In genomic region chr3R:8652731-8653130, dm6 we compare ENCODE assay signal across 5 fruit fly cellular contexts.
TF ChIP-seq lines count a peak whose summit lies in the region.

Sys1 (plus strand) TSS chr3R:8652821.
Dhod (minus strand) TSS chr3R:8652916.

- TF ChIP-seq CTCF in whole organism, embryonic (GFP tag; optimal IDR thresholded peaks at IDR 0.05; lab: Kevin White, UChicago): peak; percentile 13

TF ChIP-seq in whole organism, adult, 20 proteins besides CTCF, POLR2A, EP300 and RAD21 (continues in another document):
- TF ChIP-seq CG7045 (GFP tag; optimal IDR thresholded peaks at IDR 0.05; lab: Kevin White, UChicago) (peak; percentile 49), toe (GFP tag; optimal IDR thresholded peaks at IDR 0.05; lab: Kevin White, UChicago) (peak; percentile 84), bab1 (GFP tag; optimal IDR thresholded peaks at IDR 0.05; lab: Kevin White, UChicago) (peak; percentile 89), cnc (optimal IDR thresholded peaks at IDR 0.05; lab: Kevin White, UChicago) (no peak), CG7101 (tag; optimal IDR thresholded peaks at IDR 0.05; lab: Kevin White, UChicago) (peak; percentile 74), CG11617 (GFP tag; optimal IDR thresholded peaks at IDR 0.05; lab: Kevin White, UChicago) (peak; percentile 75), kay (GFP tag; lab: Kevin White, UChicago; ENCODE audit: borderline replicate concordance) (no peak), ovo (GFP tag; optimal IDR thresholded peaks at IDR 0.05; lab: Kevin White, UChicago) (peak; percentile 19), CG14711 (tag; optimal IDR thresholded peaks at IDR 0.05; lab: Kevin White, UChicago) (peak; percentile 81), pad (GFP tag; optimal IDR thresholded peaks at IDR 0.05; lab: Kevin White, UChicago) (peak; percentile 47), CG12768 (GFP tag; optimal IDR thresholded peaks at IDR 0.05; lab: Kevin White, UChicago) (peak; percentile 71), cic (GFP tag; optimal IDR thresholded peaks at IDR 0.05; lab: Kevin White, UChicago) (peak; percentile 9), CG5204 (GFP tag; optimal IDR thresholded peaks at IDR 0.05; lab: Kevin White, UChicago) (no peak), CG33017 (tag; optimal IDR thresholded peaks at IDR 0.05; lab: Kevin White, UChicago) (peak; percentile 54), Crg-1 (GFP tag; optimal IDR thresholded peaks at IDR 0.05; lab: Kevin White, UChicago) (peak; percentile 79), tj (GFP tag; optimal IDR thresholded peaks at IDR 0.05; lab: Kevin White, UChicago) (peak; percentile 46), Clk (GFP tag; optimal IDR thresholded peaks at IDR 0.05; lab: Kevin White, UChicago) (peak; percentile 16), Hr96 (GFP tag; optimal IDR thresholded peaks at IDR 0.05; lab: Kevin White, UChicago) (peak; percentile 76)

TF ChIP-seq in whole organism, embryonic, 481 proteins besides CTCF, POLR2A, EP300 and RAD21 (continues in another document):
- TF ChIP-seq CG11723 (GFP tag; optimal IDR thresholded peaks at IDR 0.05; lab: Kevin White, UChicago) (peak; percentile 24), emc (GFP tag; optimal IDR thresholded peaks at IDR 0.05; lab: Kevin White, UChicago) (peak; percentile 29), z (GFP tag; IDR thresholded peaks at IDR 0.05; lab: Robert Waterston, UW) (no peak), gce (GFP tag; IDR thresholded peaks at IDR 0.05; lab: Robert Waterston, UW) (0 out of 3 replicates have a peak, but pooled peaks have one; percentile 40), CG7928 (GFP tag; optimal IDR thresholded peaks at IDR 0.05; lab: Kevin White, UChicago) (peak; percentile 69), bcd (GFP tag; optimal IDR thresholded peaks at IDR 0.05; lab: Kevin White, UChicago) (peak; percentile 39), CG34224 (GFP tag; IDR thresholded peaks at IDR 0.05; lab: Robert Waterston, UW; ENCODE audit: partially characterized antibody) (peak; percentile 94), E2f2 (GFP tag; IDR thresholded peaks at IDR 0.05; lab: Robert Waterston, UW) (no peak; the same call in 1 of the 2 replicates), CG11093 (GFP tag; IDR thresholded peaks at IDR 0.05; lab: Robert Waterston, UW) (0 out of 3 replicates have a peak, but pooled peaks have one; percentile 40), CG10267 (tag; optimal IDR thresholded peaks at IDR 0.05; lab: Kevin White, UChicago) (peak; percentile 71), lilli (GFP tag; optimal IDR thresholded peaks at IDR 0.05; lab: Kevin White, UChicago) (peak; percentile 89), CrebB (tag; optimal IDR thresholded peaks at IDR 0.05; lab: Kevin White, UChicago) (no peak), Awh (GFP tag; IDR thresholded peaks at IDR 0.05; lab: Robert Waterston, UW) (0 out of 2 replicates have a peak, but pooled peaks have one; percentile 48), Mad (GFP tag; optimal IDR thresholded peaks at IDR 0.05; lab: Kevin White, UChicago) (peak; percentile 48), CG10565 (GFP tag; optimal IDR thresholded peaks at IDR 0.05; lab: Kevin White, UChicago) (no peak), tio (GFP tag; optimal IDR thresholded peaks at IDR 0.05; lab: Kevin White, UChicago) (no peak), gcm (GFP tag; optimal IDR thresholded peaks at IDR 0.05; lab: Kevin White, UChicago) (no peak), Hr39 (optimal IDR thresholded peaks at IDR 0.05; lab: Kevin White, UChicago) (no peak)

TF ChIP-seq in whole organism, prepupa, 60 proteins besides CTCF, POLR2A, EP300 and RAD21 (continues in another document):
- no peak for TF ChIP-seq CG6276 (GFP tag; optimal IDR thresholded peaks at IDR 0.05; lab: Kevin White, UChicago)
- TF ChIP-seq Eip75B (GFP tag; optimal IDR thresholded peaks at IDR 0.05; lab: Kevin White, UChicago): peak; percentile 75
- no peak for TF ChIP-seq spab (GFP tag; optimal IDR thresholded peaks at IDR 0.05; lab: Kevin White, UChicago)
- no peak for TF ChIP-seq CG9139 (GFP tag; optimal IDR thresholded peaks at IDR 0.05; lab: Kevin White, UChicago)
- TF ChIP-seq CG8319 (GFP tag; optimal IDR thresholded peaks at IDR 0.05; lab: Kevin White, UChicago): peak; percentile 74
- peak; percentile 53; the same call in 1 of the 3 replicates for TF ChIP-seq CG8119 (GFP tag; IDR thresholded peaks at IDR 0.05; lab: Robert Waterston, UW)
- peak; percentile 85 for TF ChIP-seq Sox14 (GFP tag; optimal IDR thresholded peaks at IDR 0.05; lab: Kevin White, UChicago)
- peak; percentile 53; the same call in 1 of the 2 replicates for TF ChIP-seq CG11294 (GFP tag; IDR thresholded peaks at IDR 0.05; lab: Robert Waterston, UW)
- TF ChIP-seq Sox102F (GFP tag; optimal IDR thresholded peaks at IDR 0.05; lab: Kevin White, UChicago): peak; percentile 81
- peak; percentile 94 for TF ChIP-seq svp (GFP tag; lab: Kevin White, UChicago)
- TF ChIP-seq acj6 (GFP tag; optimal IDR thresholded peaks at IDR 0.05; lab: Kevin White, UChicago): peak; percentile 77
- TF ChIP-seq CG4318 (GFP tag; optimal IDR thresholded peaks at IDR 0.05; lab: Kevin White, UChicago): peak; percentile 32
- TF ChIP-seq Eip78C (GFP tag; lab: Kevin White, UChicago): peak; percentile 89
- TF ChIP-seq achi (GFP tag; optimal IDR thresholded peaks at IDR 0.05; lab: Kevin White, UChicago): peak; percentile 73
- no peak for TF ChIP-seq CG16779 (tag; optimal IDR thresholded peaks at IDR 0.05; lab: Kevin White, UChicago)
- peak; percentile 45 for TF ChIP-seq CG8632 (GFP tag; optimal IDR thresholded peaks at IDR 0.05; lab: Kevin White, UChicago)
- peak; percentile 15 for TF ChIP-seq CG6808 (GFP tag; optimal IDR thresholded peaks at IDR 0.05; lab: Kevin White, UChicago)
- peak; percentile 65 for TF ChIP-seq CG6792 (GFP tag; optimal IDR thresholded peaks at IDR 0.05; lab: Kevin White, UChicago)
- peak; percentile 85 for TF ChIP-seq esn (GFP tag; optimal IDR thresholded peaks at IDR 0.05; lab: Kevin White, UChicago)

TF ChIP-seq in whole organism, pupa, 21 proteins besides CTCF, POLR2A, EP300 and RAD21:
- TF ChIP-seq CG17806 (tag; optimal IDR thresholded peaks at IDR 0.05; lab: Kevin White, UChicago) (peak; percentile 61), rn (GFP tag; IDR thresholded peaks at IDR 0.05; lab: Robert Waterston, UW) (peak; percentile 59; the same call in 1 of the 2 replicates), fd96Ca (GFP tag; IDR thresholded peaks at IDR 0.05; lab: Robert Waterston, UW) (peak; percentile 69; the same call in 2 of the 3 replicates), Pif1A (GFP tag; optimal IDR thresholded peaks at IDR 0.05; lab: Kevin White, UChicago) (peak; percentile 83), Ets98B (GFP tag; IDR thresholded peaks at IDR 0.05; lab: Robert Waterston, UW) (peak; percentile 70), Pif1B (GFP tag; optimal IDR thresholded peaks at IDR 0.05; lab: Kevin White, UChicago) (peak; percentile 65), Snoo (tag; optimal IDR thresholded peaks at IDR 0.05; lab: Kevin White, UChicago) (peak; percentile 33), CG8159 (tag; optimal IDR thresholded peaks at IDR 0.05; lab: Kevin White, UChicago) (peak; percentile 38), EcR (GFP tag; optimal IDR thresholded peaks at IDR 0.05; lab: Kevin White, UChicago) (no peak), CG10348 (GFP tag; IDR thresholded peaks at IDR 0.05; lab: Robert Waterston, UW) (no peak), CG34367 (tag; optimal IDR thresholded peaks at IDR 0.05; lab: Kevin White, UChicago) (no peak), D1 (tag; optimal IDR thresholded peaks at IDR 0.05; lab: Kevin White, UChicago) (no peak), CG8301 (tag; optimal IDR thresholded peaks at IDR 0.05; lab: Kevin White, UChicago) (peak; percentile 50), CG4496 (GFP tag; IDR thresholded peaks at IDR 0.05; lab: Robert Waterston, UW) (peak; percentile 91), CG12605 (GFP tag; IDR thresholded peaks at IDR 0.05; lab: Robert Waterston, UW) (no peak; the same call in 1 of the 2 replicates), CG13204 (GFP tag; optimal IDR thresholded peaks at IDR 0.05; lab: Kevin White, UChicago) (no peak), CG9948 (tag; optimal IDR thresholded peaks at IDR 0.05; lab: Kevin White, UChicago) (peak; percentile 25), gl (tag; optimal IDR thresholded peaks at IDR 0.05; lab: Kevin White, UChicago) (no peak), CG32121 (GFP tag; IDR thresholded peaks at IDR 0.05; lab: Robert Waterston, UW) (peak; percentile 70), CG15710 (tag; optimal IDR thresholded peaks at IDR 0.05; lab: Kevin White, UChicago) (peak; percentile 53), CG14655 (GFP tag; optimal IDR thresholded peaks at IDR 0.05; lab: Kevin White, UChicago) (peak; percentile 54)

TF ChIP-seq in whole organism, wandering third instar larva, 38 proteins besides CTCF, POLR2A, EP300 and RAD21 (continues in another document):
- TF ChIP-seq OdsH (GFP tag; optimal IDR thresholded peaks at IDR 0.05; lab: Kevin White, UChicago) (peak; percentile 80), fru (GFP tag; optimal IDR thresholded peaks at IDR 0.05; lab: Kevin White, UChicago) (peak; percentile 83), Abd-B (GFP tag; optimal IDR thresholded peaks at IDR 0.05; lab: Kevin White, UChicago) (no peak), woc (GFP tag; optimal IDR thresholded peaks at IDR 0.05; lab: Kevin White, UChicago) (peak; percentile 83), sage (GFP tag; optimal IDR thresholded peaks at IDR 0.05; lab: Kevin White, UChicago) (peak; percentile 33), jim (GFP tag; optimal IDR thresholded peaks at IDR 0.05; lab: Kevin White, UChicago) (peak; percentile 75), lola (GFP tag; optimal IDR thresholded peaks at IDR 0.05; lab: Kevin White, UChicago) (no peak), Dif (GFP tag; optimal IDR thresholded peaks at IDR 0.05; lab: Kevin White, UChicago; ENCODE audit: partially characterized antibody) (no peak), Hr78 (GFP tag; optimal IDR thresholded peaks at IDR 0.05; lab: Kevin White, UChicago) (no peak), br (GFP tag; optimal IDR thresholded peaks at IDR 0.05; lab: Kevin White, UChicago) (peak; percentile 83), HLH106 (tag; optimal IDR thresholded peaks at IDR 0.05; lab: Kevin White, UChicago) (peak; percentile 65), usp (GFP tag; optimal IDR thresholded peaks at IDR 0.05; lab: Kevin White, UChicago) (no peak), CrebA (GFP tag; optimal IDR thresholded peaks at IDR 0.05; lab: Kevin White, UChicago; ENCODE audit: borderline replicate concordance) (no peak), Jra (GFP tag; optimal IDR thresholded peaks at IDR 0.05; lab: Kevin White, UChicago) (peak; percentile 93), CG9705 (GFP tag; optimal IDR thresholded peaks at IDR 0.05; lab: Kevin White, UChicago) (peak; percentile 61), psq (GFP tag; optimal IDR thresholded peaks at IDR 0.05; lab: Kevin White, UChicago) (peak; percentile 75), GATAd (GFP tag; optimal IDR thresholded peaks at IDR 0.05; lab: Kevin White, UChicago) (peak; percentile 70), ey (GFP tag; optimal IDR thresholded peaks at IDR 0.05; lab: Kevin White, UChicago) (peak; percentile 86), pan (optimal IDR thresholded peaks at IDR 0.05; lab: Kevin White, UChicago) (no peak), dmrt93B (GFP tag; optimal IDR thresholded peaks at IDR 0.05; lab: Kevin White, UChicago) (peak; percentile 34), Vsx2 (GFP tag; optimal IDR thresholded peaks at IDR 0.05; lab: Kevin White, UChicago; ENCODE audit: partially characterized antibody) (no peak), CG32264 (GFP tag; optimal IDR thresholded peaks at IDR 0.05; lab: Kevin White, UChicago) (peak; percentile 15), brk (GFP tag; optimal IDR thresholded peaks at IDR 0.05; lab: Kevin White, UChicago) (peak; percentile 75)
